Worm (Caenorhabditis elegans) whole organism, L1 larva: ENCODE data around the gene F56C3.9.

ENCODE experiments used
- C04F5.9 ChIP-seq: sonication (generic microtip); optimal IDR thresholded peaks from 2 replicates; lab custom pipeline; 2016; ENCODE audit warnings: missing genetic modification characterization, missing compliant biosample characterization
- C34B4.2 ChIP-seq: sonication (generic microtip); optimal IDR thresholded peaks from 2 replicates; lab custom pipeline; 2017; ENCODE audit warnings: mild to moderate bottlenecking, missing genetic modification characterization, missing compliant biosample characterization
- F16B12.6 ChIP-seq: fragments of 150-350 bp; optimal IDR thresholded peaks from 2 replicates; lab custom pipeline; 2014; ENCODE audit warnings: missing biosample characterization, missing genetic modification characterization
- Y116A8C.19 ChIP-seq: sonication (generic microtip); optimal IDR thresholded peaks from 2 replicates; lab custom pipeline; 2016; ENCODE audit warnings: missing compliant biosample characterization, missing genetic modification characterization, borderline replicate concordance
- aha-1 ChIP-seq: fragments of 150-350 bp; optimal IDR thresholded peaks from 2 replicates; lab custom pipeline; 2014; ENCODE audit warnings: missing biosample characterization, missing genetic modification characterization
- alr-1 ChIP-seq: fragments of 200-800 bp; sonication (Bioruptor generic); optimal IDR thresholded peaks from 2 replicates; lab custom pipeline; 2018; ENCODE audit warnings: borderline replicate concordance, mild to moderate bottlenecking, missing genetic modification characterization, missing compliant biosample characterization
- ama-1 ChIP-seq: fragments of 150-350 bp; optimal IDR thresholded peaks from 2 replicates; lab custom pipeline; 2014
- blmp-1 ChIP-seq: fragments of 150-350 bp; optimal IDR thresholded peaks from 2 replicates; lab custom pipeline; 2014; ENCODE audit warnings: missing biosample characterization, missing genetic modification characterization
- ceh-63 ChIP-seq: fragments of 200-800 bp; sonication (Bioruptor generic); optimal IDR thresholded peaks from 2 replicates; lab custom pipeline; 2018; ENCODE audit warnings: mild to moderate bottlenecking, missing genetic modification characterization, missing compliant biosample characterization
- ceh-8 ChIP-seq: fragments of 200-800 bp; sonication (Bioruptor generic); optimal IDR thresholded peaks from 2 replicates; lab custom pipeline; 2018; ENCODE audit warnings: mild to moderate bottlenecking, missing genetic modification characterization, moderate library complexity, missing compliant biosample characterization
- ceh-88 ChIP-seq: fragments of 200-800 bp; sonication (Bioruptor generic); IDR thresholded peaks from 2 replicates; pipeline ENCODE4 v1.3.6; 2022; ENCODE audit warnings: missing genetic modification characterization, missing compliant biosample characterization
- efl-1 ChIP-seq, 4 experiments: fragments of 150-350 bp; optimal IDR thresholded peaks in 3 of 4; peaks in 1 of 4; 1 replicate in 1 of 4; 2 replicates in 3 of 4; lab custom pipeline; 2014; ENCODE audit warnings: missing biosample characterization in 2 of 4, missing genetic modification characterization in 2 of 4, missing genetic modification reagents in 2 of 4
- efl-3 ChIP-seq: fragments of 200-800 bp; sonication (Bioruptor generic); optimal IDR thresholded peaks from 2 replicates; lab custom pipeline; 2018; ENCODE audit warnings: mild to moderate bottlenecking, missing genetic modification characterization, missing compliant biosample characterization
- egl-13 ChIP-seq: sonication (generic microtip); optimal IDR thresholded peaks from 2 replicates; lab custom pipeline; 2016; ENCODE audit warnings: missing genotype, missing genetic modification reagents, missing genetic modification characterization, missing compliant biosample characterization
- egl-27 ChIP-seq, 2 experiments: fragments of 150-350 bp in 1 of 2; sonication (generic microtip); optimal IDR thresholded peaks; 3 replicates each; lab custom pipeline; 2017 to 2018; ENCODE audit warnings: missing biosample characterization in 2 of 2, missing genetic modification characterization in 2 of 2, missing genetic modification reagents in 2 of 2
- elt-2 ChIP-seq: sonication (generic microtip); optimal IDR thresholded peaks from 2 replicates; lab custom pipeline; 2016; ENCODE audit warnings: missing genetic modification characterization, mild to moderate bottlenecking, inconsistent platforms, missing compliant biosample characterization, missing genetic modification reagents
- ets-5 ChIP-seq: fragments of 200-800 bp; sonication (Bioruptor generic); IDR thresholded peaks from 2 replicates; pipeline ENCODE4 v1.3.6; 2022; ENCODE audit warnings: missing genetic modification characterization, missing compliant biosample characterization
- grh-1 ChIP-seq: fragments of 200-800 bp; sonication (Bioruptor generic); IDR thresholded peaks from 2 replicates; pipeline ENCODE4 v1.3.6; 2022; ENCODE audit warnings: missing genetic modification reagents, missing genetic modification characterization, missing compliant biosample characterization
- hlh-4 ChIP-seq: sonication (generic microtip); optimal IDR thresholded peaks from 2 replicates; lab custom pipeline; 2016; ENCODE audit warnings: mild to moderate bottlenecking, missing genetic modification characterization, missing compliant biosample characterization
- irx-1 ChIP-seq: sonication (generic microtip); optimal IDR thresholded peaks from 2 replicates; lab custom pipeline; 2016; ENCODE audit warnings: missing genetic modification characterization, missing compliant biosample characterization
- isw-1 ChIP-seq: fragments of 200-800 bp; sonication (Bioruptor generic); IDR thresholded peaks from 2 replicates; pipeline ENCODE4 v1.3.6; 2022; ENCODE audit warnings: missing genetic modification characterization, missing compliant biosample characterization
- lin-13 ChIP-seq: fragments of 150-350 bp; optimal IDR thresholded peaks from 2 replicates; lab custom pipeline; 2014; ENCODE audit warnings: missing biosample characterization, missing genetic modification reagents, missing genetic modification characterization
- lin-35 ChIP-seq, 2 experiments: fragments of 150-350 bp; optimal IDR thresholded peaks; 2 replicates each; lab custom pipeline; 2014; ENCODE audit warnings: missing biosample characterization in 2 of 2, missing genetic modification characterization in 2 of 2, missing genetic modification reagents in 2 of 2
- lir-3 ChIP-seq: sonication (generic microtip); optimal IDR thresholded peaks from 2 replicates; lab custom pipeline; 2016; ENCODE audit warnings: mild to moderate bottlenecking, missing genetic modification characterization, moderate library complexity, missing compliant biosample characterization; ENCODE audit not compliant: poor library complexity
- mab-9 ChIP-seq: fragments of 200-800 bp; sonication (Bioruptor generic); IDR thresholded peaks from 2 replicates; pipeline ENCODE4 v1.3.6; 2022; ENCODE audit warnings: missing genetic modification reagents, missing genetic modification characterization, missing compliant biosample characterization
- mdl-1 ChIP-seq, 2 experiments: fragments of 150-350 bp; optimal IDR thresholded peaks; 2 replicates each; lab custom pipeline; 2014 to 2017; ENCODE audit warnings: missing biosample characterization in 2 of 2, missing genetic modification characterization in 2 of 2, inconsistent platforms in 1 of 2
- nhr-12 ChIP-seq: sonication (generic microtip); optimal IDR thresholded peaks from 2 replicates; lab custom pipeline; 2017; ENCODE audit warnings: missing biosample characterization, missing genetic modification characterization
- nhr-19 ChIP-seq: fragments of 200-800 bp; sonication (Bioruptor generic); conservative IDR thresholded peaks from 2 replicates; pipeline ENCODE4 v1.3.6; 2022; ENCODE audit warnings: missing genetic modification characterization, missing compliant biosample characterization
- nhr-28 ChIP-seq: fragments of 150-350 bp; optimal IDR thresholded peaks from 2 replicates; lab custom pipeline; 2014; ENCODE audit warnings: missing biosample characterization, missing genetic modification characterization
- nhr-47 ChIP-seq: sonication (generic microtip); optimal IDR thresholded peaks from 2 replicates; lab custom pipeline; 2016; ENCODE audit warnings: mild to moderate bottlenecking, missing genetic modification characterization, moderate library complexity, missing compliant biosample characterization
- nhr-71 ChIP-seq: sonication (generic microtip); optimal IDR thresholded peaks from 2 replicates; lab custom pipeline; 2016; ENCODE audit warnings: mild to moderate bottlenecking, missing genetic modification characterization, moderate library complexity, missing compliant biosample characterization
- nhr-84 ChIP-seq: sonication (generic microtip); optimal IDR thresholded peaks from 2 replicates; lab custom pipeline; 2017; ENCODE audit warnings: missing biosample characterization, missing genetic modification characterization
- nhr-85 ChIP-seq: sonication (generic microtip); peaks from one replicate; lab custom pipeline; 2016; ENCODE audit warnings: missing genetic modification characterization, inconsistent platforms, missing compliant biosample characterization
- snu-23 ChIP-seq: sonication (generic microtip); optimal IDR thresholded peaks from 2 replicates; lab custom pipeline; 2016; ENCODE audit warnings: missing genetic modification characterization, missing compliant biosample characterization
- sox-4 ChIP-seq: sonication (generic microtip); optimal IDR thresholded peaks from 2 replicates; lab custom pipeline; 2016; ENCODE audit warnings: missing genetic modification characterization, missing compliant biosample characterization
- sptf-1 ChIP-seq: fragments of 150-350 bp; optimal IDR thresholded peaks from 2 replicates; lab custom pipeline; 2014; ENCODE audit warnings: missing biosample characterization, missing genetic modification characterization
- sup-37 ChIP-seq: fragments of 200-800 bp; sonication (Bioruptor generic); optimal IDR thresholded peaks from 2 replicates; lab custom pipeline; 2018; ENCODE audit warnings: mild to moderate bottlenecking, missing genetic modification characterization, missing compliant biosample characterization
- swsn-7 ChIP-seq: sonication (generic microtip); optimal IDR thresholded peaks from 2 replicates; lab custom pipeline; 2016; ENCODE audit warnings: missing genetic modification characterization, missing compliant biosample characterization
- tlp-1 ChIP-seq: fragments of 150-350 bp; optimal IDR thresholded peaks from 2 replicates; lab custom pipeline; 2014; ENCODE audit warnings: missing biosample characterization, missing genetic modification characterization
- unc-130 ChIP-seq: fragments of 150-350 bp; optimal IDR thresholded peaks from 2 replicates; lab custom pipeline; 2017; ENCODE audit warnings: missing biosample characterization, missing genetic modification characterization, inconsistent platforms
- unc-62 ChIP-seq: fragments of 150-350 bp; optimal IDR thresholded peaks from 2 replicates; lab custom pipeline; 2014; ENCODE audit warnings: missing biosample characterization, missing genetic modification reagents, missing genetic modification characterization
- unc-86 ChIP-seq: sonication (generic microtip); optimal IDR thresholded peaks from 2 replicates; lab custom pipeline; 2016; ENCODE audit warnings: missing genetic modification characterization, missing compliant biosample characterization
- unc-98 ChIP-seq: fragments of 200-800 bp; sonication (Bioruptor generic); IDR thresholded peaks from 2 replicates; pipeline ENCODE4 v1.3.6; 2022; ENCODE audit warnings: missing genetic modification characterization, missing compliant biosample characterization
- ztf-11 ChIP-seq, 2 experiments: sonication (generic microtip); optimal IDR thresholded peaks; 2 replicates each; lab custom pipeline; 2016 to 2017; ENCODE audit warnings: missing genetic modification characterization in 2 of 2, missing biosample characterization in 1 of 2, missing compliant biosample characterization in 1 of 2
- ztf-4 ChIP-seq: fragments of 150-350 bp; optimal IDR thresholded peaks from 2 replicates; lab custom pipeline; 2014; ENCODE audit warnings: missing biosample characterization, missing genetic modification characterization

F56C3.9 gene

ce11 chrX:1367416-1367815, 26.4 kb downstream of the F56C3.9 start, which contains the start of gene dgn-2:
Gene dgn-2 (minus strand): TSS chrX:1367516.
- TF ChIP-seq C04F5.9 (no peak), ztf-4 (no peak), elt-2 (tag; lab: Kevin White, UChicago) (no peak), efl-3 (GFP tag; lab: Kevin White, UChicago) (no peak), alr-1 (tag; lab: Kevin White, UChicago) (no peak)

DNA sequence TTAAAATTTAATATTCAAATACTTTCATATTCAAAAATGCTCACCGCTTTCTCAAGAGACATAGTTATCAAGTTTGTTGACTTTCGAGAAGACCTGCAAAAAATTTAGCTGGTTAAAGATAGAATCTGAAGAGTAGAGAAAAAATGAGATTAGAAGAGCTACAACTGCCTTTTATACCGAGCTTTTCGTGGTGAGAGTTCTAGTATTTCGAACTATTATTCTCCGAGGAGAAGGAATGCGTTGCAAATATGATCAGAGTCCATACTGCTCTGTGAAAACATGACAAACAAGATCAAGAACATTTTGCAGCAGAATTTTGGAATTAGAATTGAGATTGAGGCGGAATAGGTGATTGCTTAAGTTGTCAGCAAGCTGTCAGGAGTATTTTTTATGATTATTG, 33.2 kb downstream of the F56C3.9 start, which contains the start of gene F56C3.4:
Gene F56C3.4, minus strand, starts transcription at position 101 of the 400 bp plus-strand sequence.
- TF ChIP-seq nhr-71 (tag; lab: Kevin White, UChicago) (no peak), ztf-4 (no peak), tlp-1 (tag; lab: Kevin White, UChicago) (no peak), nhr-28 (no peak), sox-4 (tag; lab: Kevin White, UChicago) (no peak)
- TF ChIP-seq, all 84 proteins: peak for 0

DNA sequence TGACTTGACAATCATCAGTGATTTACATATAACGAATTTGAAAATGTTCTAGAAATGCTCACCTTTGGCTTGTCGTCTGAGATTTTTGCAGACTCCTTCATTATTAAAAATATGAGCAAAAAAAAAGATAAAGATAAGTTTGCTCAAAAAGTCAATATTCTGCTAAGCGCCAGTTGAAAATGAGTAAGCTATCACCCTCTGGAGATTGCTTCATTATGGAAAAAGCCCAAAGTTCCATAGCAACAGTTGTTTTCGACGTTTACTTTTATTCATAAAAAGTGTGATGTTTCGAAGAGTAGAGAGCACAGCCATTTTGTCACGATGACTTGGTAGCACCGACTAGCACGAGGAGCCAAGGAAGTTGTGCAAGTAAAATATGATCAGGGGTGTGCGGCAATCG, 35.5 kb downstream of the F56C3.9 start, which contains the start of gene F56C3.3:
Gene F56C3.3, minus strand, starts transcription at position 101 of the 400 bp plus-strand sequence.
- no peak for TF ChIP-seq nhr-84 (tag; lab: Kevin White, UChicago)
- TF ChIP-seq egl-13, result no peak
- no peak for TF ChIP-seq C04F5.9
- no peak for TF ChIP-seq unc-86 (tag; lab: Kevin White, UChicago)
- no peak for TF ChIP-seq unc-98
- no peak for TF ChIP-seq ets-5
- no peak for TF ChIP-seq elt-2 (tag; lab: Kevin White, UChicago)
- TF ChIP-seq isw-1 (GFP tag; lab: Robert Waterston, UW), result no peak

ce11 chrX:1344818-1345217, 49.0 kb downstream of the F56C3.9 start:
- peak; percentile 92 for TF ChIP-seq ceh-63 (GFP tag; lab: Kevin White, UChicago)
- peak; percentile 99 for TF ChIP-seq snu-23 (GFP tag; lab: Kevin White, UChicago)
- peak; percentile 57 for TF ChIP-seq nhr-12 (tag; lab: Kevin White, UChicago)
- TF ChIP-seq efl-3 (GFP tag; lab: Kevin White, UChicago), result peak; percentile 82
- no peak for TF ChIP-seq C34B4.2 (tag; lab: Kevin White, UChicago)
- TF ChIP-seq irx-1 (tag; lab: Kevin White, UChicago), result peak; percentile 94
- peak; percentile 49 for TF ChIP-seq aha-1 (tag; lab: Kevin White, UChicago)
- peak; percentile 86 for TF ChIP-seq lir-3 (tag; lab: Kevin White, UChicago)
- peak; percentile 96 for TF ChIP-seq ztf-4
- peak; percentile 89 for TF ChIP-seq unc-86 (tag; lab: Kevin White, UChicago)
- TF ChIP-seq lin-35 (GFP tag; optimal IDR thresholded peaks at IDR 0.05; lab: Kevin White, UChicago), result peak; percentile 64 to 91
- peak; percentile 14 for TF ChIP-seq F16B12.6 (tag; lab: Kevin White, UChicago)
- TF ChIP-seq blmp-1 (tag; lab: Kevin White, UChicago), result peak; percentile 46
- TF ChIP-seq mab-9 (GFP tag; lab: Robert Waterston, UW), result peak; percentile 90
- TF ChIP-seq sox-4 (tag; lab: Kevin White, UChicago), result peak; percentile 96
- no peak for TF ChIP-seq sptf-1 (tag; lab: Kevin White, UChicago)
- TF ChIP-seq sup-37, result peak; percentile 73
- peak; percentile 93 for TF ChIP-seq nhr-19 (GFP tag; lab: Robert Waterston, UW)
- peak in 1 of 2 experiments; percentile 90 for TF ChIP-seq mdl-1 (tag; optimal IDR thresholded peaks at IDR 0.05; lab: Kevin White, UChicago)
- peak; percentile 90 for TF ChIP-seq nhr-85 (tag; lab: Kevin White, UChicago)
- TF ChIP-seq lin-13 (GFP tag; lab: Kevin White, UChicago), result peak; percentile 77
- no peak for TF ChIP-seq alr-1 (tag; lab: Kevin White, UChicago)
- TF ChIP-seq C04F5.9, result peak; percentile 77
- peak; percentile 94 for TF ChIP-seq swsn-7 (tag; lab: Kevin White, UChicago)
- TF ChIP-seq unc-130, result peak; percentile 92
- no peak for TF ChIP-seq nhr-28
- peak; percentile 8 for TF ChIP-seq unc-62 (GFP tag; lab: Kevin White, UChicago)
- peak; percentile 97 for TF ChIP-seq ceh-8 (GFP tag; lab: Kevin White, UChicago)
- no peak for TF ChIP-seq Y116A8C.19
- peak in 1 of 2 experiments; percentile 44 for TF ChIP-seq egl-27 (tag; optimal IDR thresholded peaks at IDR 0.05; lab: Kevin White, UChicago)
- peak; percentile 94 for TF ChIP-seq egl-13
- TF ChIP-seq nhr-47 (tag; lab: Kevin White, UChicago), result peak; percentile 99
- peak; percentile 80 for TF ChIP-seq grh-1
- peak; percentile 79 to 87 for TF ChIP-seq efl-1 (optimal IDR thresholded peaks at IDR 0.05; lab: Kevin White, UChicago)
- TF ChIP-seq efl-1 (GFP tag; optimal IDR thresholded peaks at IDR 0.05 in 1 of 2; lab: Kevin White, UChicago), result peak; percentile 36 to 92
- TF ChIP-seq ztf-11 (tag; optimal IDR thresholded peaks at IDR 0.05; lab: Kevin White, UChicago), result peak; percentile 45 to 84
- TF ChIP-seq ama-1 (lab: Kevin White, UChicago), result no peak
- peak; percentile 93 for TF ChIP-seq ceh-88 (GFP tag; lab: Robert Waterston, UW)
- no peak for TF ChIP-seq hlh-4 (tag; lab: Kevin White, UChicago)
